Fruit fly (Drosophila melanogaster) S2 (cell line): ENCODE results near the gene CG15034.

Experiments used
- CG8478 ChIP-seq: fragments of >200 bp; optimal IDR thresholded peaks from 2 replicates; lab custom pipeline; 2018
- CTCF ChIP-seq, 2 experiments: fragments of >200 bp; optimal IDR thresholded peaks; 2 replicates each; lab custom pipeline; 2018

The CG15034 gene

dm6 chrX:7336121-7336961, 11.0 kb downstream of the CG15034 start:
- no peak for TF ChIP-seq CG8478 (lab: Kevin White, UChicago)
- no peak for TF ChIP-seq CTCF (optimal IDR thresholded peaks at IDR 0.05; lab: Kevin White, UChicago)

dm6 chrX:7335524-7335991, 11.7 kb downstream of the CG15034 start:
- TF ChIP-seq CG8478 (lab: Kevin White, UChicago) = no peak
- TF ChIP-seq CTCF (optimal IDR thresholded peaks at IDR 0.05; lab: Kevin White, UChicago) = no peak

dm6 chrX:7334801-7335176, 12.5 kb downstream of the CG15034 start:
- TF ChIP-seq CG8478 (lab: Kevin White, UChicago) (no peak), CTCF (optimal IDR thresholded peaks at IDR 0.05; lab: Kevin White, UChicago) (no peak)

dm6 chrX:7333858-7334800, 13.2 kb downstream of the CG15034 start:
- TF ChIP-seq CTCF (optimal IDR thresholded peaks at IDR 0.05; lab: Kevin White, UChicago) (no peak), CG8478 (lab: Kevin White, UChicago) (no peak)

dm6 chrX:7333298-7333743, 14.0 kb downstream of the CG15034 start:
- TF ChIP-seq CG8478 (lab: Kevin White, UChicago) (no peak), CTCF (optimal IDR thresholded peaks at IDR 0.05; lab: Kevin White, UChicago) (no peak)

- TF ChIP-seq CG8478 (lab: Kevin White, UChicago) = no peak
- TF ChIP-seq CTCF (optimal IDR thresholded peaks at IDR 0.05; lab: Kevin White, UChicago) = no peak
Observed at dm6 chrX:7332493-7332892, 14.8 kb downstream of the CG15034 start.

- TF ChIP-seq CTCF (optimal IDR thresholded peaks at IDR 0.05; lab: Kevin White, UChicago) (no peak), CG8478 (lab: Kevin White, UChicago) (no peak)
Observed at dm6 chrX:7332091-7332490, 15.2 kb downstream of the CG15034 start, which contains the start of gene CG42780. Gene CG42780 (minus strand): TSS chrX:7332191.

- TF ChIP-seq CTCF (optimal IDR thresholded peaks at IDR 0.05; lab: Kevin White, UChicago) = no peak
- no peak for TF ChIP-seq CG8478 (lab: Kevin White, UChicago)
Observed at dm6 chrX:7328746-7329145, 18.6 kb downstream of the CG15034 start, which contains the start of gene Acsf3. Gene Acsf3 (plus strand): TSS chrX:7329046.

dm6 chrX:7324816-7325246, 22.5 kb downstream of the CG15034 start:
- no peak for TF ChIP-seq CG8478 (lab: Kevin White, UChicago)

dm6 chrX:7323649-7324511, 23.4 kb downstream of the CG15034 start, which contains the start of the genes Atg5 and Dok:
Gene Atg5 (minus strand): TSS chrX:7323770.
Gene Dok (plus strand): TSS chrX:7324214.
- TF ChIP-seq CTCF (optimal IDR thresholded peaks at IDR 0.05; lab: Kevin White, UChicago) (peak in 1 of 2 experiments; percentile 26), CG8478 (lab: Kevin White, UChicago) (no peak)

- no peak for TF ChIP-seq CTCF (optimal IDR thresholded peaks at IDR 0.05; lab: Kevin White, UChicago)
- TF ChIP-seq CG8478 (lab: Kevin White, UChicago) = no peak
Observed at dm6 chrX:7321829-7322228, 25.5 kb downstream of the CG15034 start.

- no peak for TF ChIP-seq CG8478 (lab: Kevin White, UChicago)
- peak in 1 of 2 experiments; percentile 41 for TF ChIP-seq CTCF (optimal IDR thresholded peaks at IDR 0.05; lab: Kevin White, UChicago)
Observed at dm6 chrX:7320455-7321224, 26.7 kb downstream of the CG15034 start.

dm6 chrX:7319703-7320088, 27.6 kb downstream of the CG15034 start:
- TF ChIP-seq CG8478 (lab: Kevin White, UChicago) (no peak), CTCF (optimal IDR thresholded peaks at IDR 0.05; lab: Kevin White, UChicago) (no peak)
